Fruit fly (Drosophila melanogaster): ENCODE measurements around the gene CG14260.

CG14260 gene

DNA sequence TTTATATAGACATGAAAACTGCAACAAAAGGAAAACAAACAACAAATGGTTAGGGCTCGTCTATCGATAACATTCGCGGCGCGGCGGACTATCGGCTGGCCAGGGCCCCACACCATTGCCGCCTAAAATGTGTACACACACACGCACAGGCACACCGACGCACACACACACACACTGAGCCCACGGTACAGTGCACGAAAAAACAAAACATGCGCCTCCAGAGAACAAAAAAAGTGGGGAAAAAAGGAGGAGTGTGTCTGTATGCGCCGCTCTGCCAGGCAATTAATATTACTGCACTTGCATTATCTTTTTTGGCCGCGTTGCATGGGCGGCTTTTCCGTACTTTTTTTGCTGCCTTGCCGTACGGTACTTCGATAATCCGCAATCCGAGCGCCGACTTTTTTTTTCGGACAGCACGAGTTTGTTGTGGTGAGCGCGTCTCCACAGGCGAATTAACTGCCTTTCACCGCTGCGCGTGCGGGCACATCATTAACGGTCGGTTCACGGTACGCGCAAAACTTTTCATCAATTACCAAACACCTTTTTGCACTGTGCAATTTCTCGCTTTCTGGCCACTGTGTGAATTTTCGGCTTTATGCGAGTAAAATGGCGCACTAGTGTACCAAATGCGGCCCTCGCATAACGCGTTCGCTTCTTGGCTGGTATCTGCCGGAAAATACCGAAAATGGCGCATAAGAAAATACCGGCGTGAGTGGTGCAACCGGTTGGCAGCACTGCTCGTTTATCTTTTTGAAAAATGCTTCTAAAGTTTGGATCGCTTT, 1.6 kb upstream of the CG14260 start, which contains the start of gene woc (continued):
- TF ChIP-seq CG9817 (tag; optimal IDR thresholded peaks at IDR 0.05) (no peak), nmo (GFP tag; optimal IDR thresholded peaks at IDR 0.05) (peak; percentile 48), E2f2 (GFP tag; IDR thresholded peaks at IDR 0.05) (peak; percentile 83), CG11093 (GFP tag; IDR thresholded peaks at IDR 0.05) (0 out of 3 replicates have a peak, but pooled peaks have one; percentile 21), Ets97D (GFP tag; optimal IDR thresholded peaks at IDR 0.05) (peak; percentile 76), Med (GFP tag) (peak; percentile 93), CG8281 (tag; optimal IDR thresholded peaks at IDR 0.05) (no peak), YL-1 (GFP tag; optimal IDR thresholded peaks at IDR 0.05) (peak; percentile 68), emc (GFP tag; optimal IDR thresholded peaks at IDR 0.05) (no peak), Dref (GFP tag; IDR thresholded peaks at IDR 0.05) (peak; percentile 95), CG1233 (GFP tag; optimal IDR thresholded peaks at IDR 0.05) (peak; percentile 16), fu2 (GFP tag; optimal IDR thresholded peaks at IDR 0.05) (peak; percentile 81), CG18011 (GFP tag; optimal IDR thresholded peaks at IDR 0.05) (peak; percentile 37), Dip3 (GFP tag; optimal IDR thresholded peaks at IDR 0.05) (peak; percentile 28), sqz (GFP tag; optimal IDR thresholded peaks at IDR 0.05) (peak; percentile 87), CG34224 (GFP tag; IDR thresholded peaks at IDR 0.05; ENCODE audit: partially characterized antibody) (peak; percentile 88), Ravus (GFP tag; IDR thresholded peaks at IDR 0.05) (peak; percentile 4; the same call in 1 of the 2 replicates), CG12104 (GFP tag; optimal IDR thresholded peaks at IDR 0.05) (peak; percentile 43), CG9215 (GFP tag; IDR thresholded peaks at IDR 0.05) (peak; percentile 43), vfl (GFP tag; optimal IDR thresholded peaks at IDR 0.05) (peak; percentile 52), shn (GFP tag; optimal IDR thresholded peaks at IDR 0.05) (peak; percentile 44), NK7.1 (GFP tag; optimal IDR thresholded peaks at IDR 0.05) (peak; percentile 37), chif (GFP tag; optimal IDR thresholded peaks at IDR 0.05) (peak in 1 of 2 experiments; percentile 45), CG1792 (GFP tag; optimal IDR thresholded peaks at IDR 0.05) (peak; percentile 5), ftz-f1 (GFP tag; optimal IDR thresholded peaks at IDR 0.05) (no peak), br (optimal IDR thresholded peaks at IDR 0.05) (no peak), Hmr (GFP tag; optimal IDR thresholded peaks at IDR 0.05) (peak; percentile 43), CG3726 (GFP tag; IDR thresholded peaks at IDR 0.05) (peak; percentile 55; the same call in 1 of the 3 replicates), bab2 (GFP tag; optimal IDR thresholded peaks at IDR 0.05) (peak; percentile 46), NC2α (GFP tag; optimal IDR thresholded peaks at IDR 0.05) (peak; percentile 55), CG13624 (GFP tag; optimal IDR thresholded peaks at IDR 0.05) (peak; percentile 46), CG10147 (GFP tag; optimal IDR thresholded peaks at IDR 0.05) (no peak), kni (GFP tag; optimal IDR thresholded peaks at IDR 0.05) (no peak), chn (GFP tag; optimal IDR thresholded peaks at IDR 0.05) (peak; percentile 59), Ada2b (GFP tag; IDR thresholded peaks at IDR 0.05) (peak; percentile 40; the same call in 1 of the 2 replicates), Ets65A (GFP tag) (peak; percentile 95), CG2116 (GFP tag; optimal IDR thresholded peaks at IDR 0.05) (peak; percentile 63), CG7963 (GFP tag; IDR thresholded peaks at IDR 0.05; ENCODE audit: partially characterized antibody) (peak; percentile 82), Bteb2 (GFP tag; optimal IDR thresholded peaks at IDR 0.05) (peak; percentile 49), Hr3 (GFP tag; optimal IDR thresholded peaks at IDR 0.05) (peak; percentile 38), CG12659 (GFP tag; optimal IDR thresholded peaks at IDR 0.05) (peak; percentile 78), CG6272 (GFP tag; IDR thresholded peaks at IDR 0.05) (0 out of 2 replicates have a peak, but pooled peaks have one; percentile 38), CG13287 (GFP tag; IDR thresholded peaks at IDR 0.05; ENCODE audit: partially characterized antibody) (peak; percentile 87), wor (GFP tag; IDR thresholded peaks at IDR 0.05) (no peak), CG30431 (GFP tag; optimal IDR thresholded peaks at IDR 0.05) (peak; percentile 46), pnt (GFP tag; optimal IDR thresholded peaks at IDR 0.05) (peak; percentile 50), CG2120 (GFP tag; optimal IDR thresholded peaks at IDR 0.05) (peak; percentile 78), ara (GFP tag; IDR thresholded peaks at IDR 0.05) (no peak), CG14014 (GFP tag; IDR thresholded peaks at IDR 0.05) (peak; percentile 45; the same call in 1 of the 2 replicates), nerfin-2 (GFP tag; IDR thresholded peaks at IDR 0.05; ENCODE audit: partially characterized antibody) (peak; percentile 83)
